Fruit fly (Drosophila melanogaster) whole organism, adult: Measurements from ENCODE around the gene CG11444.

Experiments used
- kay ChIP-seq: fragments of 200-800 bp; sonication (Bioruptor generic); peaks from one replicate; lab custom pipeline; 2016; ENCODE audit warnings: missing biosample characterization, missing genetic modification characterization, borderline replicate concordance
- pad ChIP-seq: fragments of 200-800 bp; sonication (Bioruptor generic); optimal IDR thresholded peaks from 3 replicates; lab custom pipeline; 2017; ENCODE audit warnings: missing biosample characterization, missing genetic modification characterization, mild to moderate bottlenecking, moderate library complexity, missing genetic modification reagents

dm6 chrX:4529909-4530308 is 24.3 kb downstream of the CG11444 start, which contains the start of gene CG3556:
- TF ChIP-seq kay: no peak
- no peak for TF ChIP-seq pad (GFP tag; lab: Kevin White, UChicago)
